Fruit fly (Drosophila melanogaster): ENCODE results near the gene PIG-B.
A peak's percentile ranks its signal among the peaks of the same experiment; 100 is the strongest.

PIG-B gene

DNA sequence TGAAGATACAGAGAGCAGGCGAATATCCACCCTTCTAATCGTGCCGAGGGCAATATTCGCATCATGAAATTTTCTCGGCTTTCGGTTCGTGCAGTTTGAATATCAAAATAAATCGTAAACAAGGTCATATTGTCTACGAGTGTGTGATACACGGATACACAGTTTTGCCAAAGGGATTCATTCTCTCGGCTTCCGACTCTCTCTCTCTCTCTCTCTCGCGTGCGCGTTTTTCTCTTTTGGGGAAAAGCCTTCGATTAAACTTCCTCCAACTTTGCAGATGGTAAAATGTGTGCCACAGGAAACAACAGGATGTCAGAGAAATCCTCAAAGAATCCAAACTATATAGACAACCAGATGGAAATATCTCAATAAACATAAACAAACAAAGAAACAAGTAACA, 17.0 kb downstream of the PIG-B start:
- no peak for TF ChIP-seq CG15710 (tag; optimal IDR thresholded peaks at IDR 0.05)
- TF ChIP-seq gl (tag; optimal IDR thresholded peaks at IDR 0.05), result no peak
- TF ChIP-seq rn (GFP tag; IDR thresholded peaks at IDR 0.05), result no peak
- no peak for TF ChIP-seq CG12605 (GFP tag; IDR thresholded peaks at IDR 0.05)
- no peak for TF ChIP-seq CG13204 (GFP tag; optimal IDR thresholded peaks at IDR 0.05)
- TF ChIP-seq Snoo (tag; optimal IDR thresholded peaks at IDR 0.05), result no peak
- TF ChIP-seq EcR (GFP tag; optimal IDR thresholded peaks at IDR 0.05), result no peak
- TF ChIP-seq CG34367 (tag; optimal IDR thresholded peaks at IDR 0.05), result no peak
- TF ChIP-seq CG8301 (tag; optimal IDR thresholded peaks at IDR 0.05), result no peak
- no peak for TF ChIP-seq CG8159 (tag; optimal IDR thresholded peaks at IDR 0.05)
- TF ChIP-seq CG14655 (GFP tag; optimal IDR thresholded peaks at IDR 0.05), result no peak

DNA sequence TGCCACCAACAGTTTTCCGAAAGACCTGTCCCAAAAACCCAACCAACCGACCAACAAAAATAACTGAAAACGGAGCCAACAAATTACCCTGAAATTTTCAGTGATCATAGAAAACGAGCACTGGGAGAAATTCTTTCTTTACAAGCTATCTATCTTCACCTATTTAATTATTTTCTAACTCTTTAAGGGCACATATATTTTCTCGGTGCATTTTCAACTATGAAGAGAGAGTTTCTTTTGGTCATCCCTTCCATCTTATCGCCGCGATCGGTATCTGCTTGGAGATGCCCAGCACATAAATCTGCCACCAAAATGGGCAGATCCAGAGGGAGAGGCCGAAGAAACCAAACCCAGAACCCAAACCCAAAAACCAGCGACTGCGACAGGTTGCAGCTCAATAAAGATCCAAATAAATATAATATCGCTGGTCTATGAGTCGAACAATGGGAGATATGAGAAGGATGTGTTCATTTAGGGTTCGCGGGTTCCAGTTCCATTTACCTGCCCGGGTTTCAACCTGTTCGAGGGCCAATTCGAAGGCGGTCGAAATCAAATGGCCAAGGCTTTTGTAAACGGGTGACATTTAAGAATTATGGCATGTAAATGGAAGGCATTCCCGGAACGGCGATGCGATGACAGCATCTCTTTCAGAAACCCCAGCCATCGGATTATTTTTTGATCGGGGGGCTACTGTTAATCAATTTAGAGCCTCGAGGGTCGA, 32.1 kb downstream of the PIG-B start:
- TF ChIP-seq rn (GFP tag; IDR thresholded peaks at IDR 0.05) (no peak), CG12605 (GFP tag; IDR thresholded peaks at IDR 0.05) (no peak), Ets98B (GFP tag; IDR thresholded peaks at IDR 0.05) (no peak), fd96Ca (GFP tag; IDR thresholded peaks at IDR 0.05) (no peak), CG9948 (tag; optimal IDR thresholded peaks at IDR 0.05) (no peak), CG10348 (GFP tag; IDR thresholded peaks at IDR 0.05) (no peak)

DNA sequence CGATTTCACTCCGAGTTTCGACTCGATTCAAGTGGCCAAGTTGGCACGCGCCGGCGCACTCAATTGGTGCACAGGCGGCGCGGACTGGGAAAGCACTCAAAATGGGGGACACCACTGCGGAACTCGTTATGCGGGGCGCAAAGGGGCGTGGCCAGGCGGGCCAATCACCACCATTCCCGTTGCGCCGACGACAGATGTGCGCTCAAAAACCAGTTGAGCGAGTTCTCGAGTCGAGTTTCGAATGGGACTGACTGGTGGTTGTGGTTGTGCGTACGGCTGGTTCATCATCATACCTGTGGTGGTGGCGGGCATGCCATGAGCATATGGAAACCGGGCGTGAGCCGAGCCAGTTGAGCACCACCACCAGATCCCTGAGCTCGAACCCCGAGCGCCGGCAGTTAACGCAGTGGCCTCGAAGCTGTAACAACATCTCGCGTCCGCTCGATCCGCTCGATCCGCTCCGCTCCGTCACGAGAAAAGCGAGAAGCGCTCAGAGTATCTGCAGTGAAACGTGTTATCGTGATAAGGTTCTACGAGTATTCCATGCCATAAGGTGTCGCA, 34.8 kb downstream of the PIG-B start, which contains the start of gene Awh:
Gene Awh, plus strand, starts transcription at position 392 of the 561 bp plus-strand sequence.
- TF ChIP-seq CG12605 (GFP tag; IDR thresholded peaks at IDR 0.05) (peak; percentile 40; the same call in 1 of the 2 replicates), D1 (tag; optimal IDR thresholded peaks at IDR 0.05) (no peak), CG13204 (GFP tag; optimal IDR thresholded peaks at IDR 0.05) (peak; percentile 50), Pif1B (GFP tag; optimal IDR thresholded peaks at IDR 0.05) (peak; percentile 3), fd96Ca (GFP tag; IDR thresholded peaks at IDR 0.05) (0 out of 3 replicates have a peak, but pooled peaks have one; percentile 18), CG17806 (tag; optimal IDR thresholded peaks at IDR 0.05) (no peak)

DNA sequence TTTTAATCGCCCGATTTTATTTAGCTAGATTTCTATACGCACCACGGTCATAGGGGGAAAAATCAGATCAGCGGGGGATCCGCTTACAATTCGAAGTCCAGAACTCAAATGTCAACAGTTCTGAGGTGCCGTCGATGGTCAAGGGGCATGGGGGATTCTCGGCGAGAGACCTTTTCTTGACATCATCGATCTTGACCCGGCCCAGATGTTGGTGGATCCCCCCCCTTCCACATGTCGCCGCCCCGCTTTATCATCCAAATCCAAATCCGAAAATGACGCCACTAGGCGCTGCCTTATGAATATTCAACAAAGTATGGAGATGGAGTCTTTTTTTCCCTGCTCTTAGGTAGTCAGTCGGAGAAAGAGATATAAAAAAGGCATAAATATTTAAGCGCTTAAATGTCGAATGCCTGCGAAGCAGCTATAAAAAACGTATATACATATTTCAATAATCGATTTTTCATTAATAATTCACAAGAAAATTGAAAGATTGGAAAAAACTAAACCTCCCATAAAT, 36.8 kb downstream of the PIG-B start:
- no peak for TF ChIP-seq Pif1B (GFP tag; optimal IDR thresholded peaks at IDR 0.05)
- no peak for TF ChIP-seq CG14655 (GFP tag; optimal IDR thresholded peaks at IDR 0.05)
- TF ChIP-seq CG10348 (GFP tag; IDR thresholded peaks at IDR 0.05), result no peak
- TF ChIP-seq fd96Ca (GFP tag; IDR thresholded peaks at IDR 0.05), result no peak
- TF ChIP-seq Pif1A (GFP tag; optimal IDR thresholded peaks at IDR 0.05), result no peak
- no peak for TF ChIP-seq rn (GFP tag; IDR thresholded peaks at IDR 0.05)
- TF ChIP-seq EcR (GFP tag; optimal IDR thresholded peaks at IDR 0.05), result no peak
- no peak for TF ChIP-seq CG17806 (tag; optimal IDR thresholded peaks at IDR 0.05)
- TF ChIP-seq CG15710 (tag; optimal IDR thresholded peaks at IDR 0.05), result no peak
- no peak for TF ChIP-seq CG8301 (tag; optimal IDR thresholded peaks at IDR 0.05)
- no peak for TF ChIP-seq CG4496 (GFP tag; IDR thresholded peaks at IDR 0.05)
- no peak for TF ChIP-seq CG32121 (GFP tag; IDR thresholded peaks at IDR 0.05)
- no peak for TF ChIP-seq D1 (tag; optimal IDR thresholded peaks at IDR 0.05)
- no peak for TF ChIP-seq gl (tag; optimal IDR thresholded peaks at IDR 0.05)
- TF ChIP-seq CG9948 (tag; optimal IDR thresholded peaks at IDR 0.05), result no peak

DNA sequence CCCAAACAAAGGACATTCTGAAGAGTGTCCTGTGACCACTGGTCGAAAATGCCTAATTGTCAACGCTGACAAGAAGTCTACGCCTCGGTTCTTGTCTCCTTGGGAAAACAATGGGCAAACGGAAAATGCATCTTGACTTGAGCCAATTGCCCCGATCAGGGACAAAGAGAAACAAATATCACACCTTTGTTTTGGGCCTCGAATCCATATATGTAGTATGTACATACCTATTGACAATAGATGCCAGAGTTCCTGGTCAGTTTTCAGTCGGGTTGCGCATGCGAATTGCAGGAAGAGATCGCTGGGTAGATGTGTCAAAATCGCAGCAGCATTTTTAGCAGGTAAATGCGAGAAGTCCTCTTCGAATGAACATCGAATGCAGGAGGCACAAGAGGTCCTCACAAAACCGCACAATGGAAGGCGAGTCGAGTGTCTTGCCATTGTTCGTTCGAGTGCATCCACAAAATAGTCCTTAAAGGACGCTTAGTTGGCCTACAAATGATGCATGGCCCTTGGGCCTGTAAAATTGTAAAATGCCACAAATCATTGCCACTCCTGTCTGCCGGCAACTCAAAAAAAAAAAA, 37.7 kb downstream of the PIG-B start:
- TF ChIP-seq CG34367 (tag; optimal IDR thresholded peaks at IDR 0.05) (no peak), fd96Ca (GFP tag; IDR thresholded peaks at IDR 0.05) (no peak), Snoo (tag; optimal IDR thresholded peaks at IDR 0.05) (no peak), CG15710 (tag; optimal IDR thresholded peaks at IDR 0.05) (no peak), D1 (tag; optimal IDR thresholded peaks at IDR 0.05) (no peak), rn (GFP tag; IDR thresholded peaks at IDR 0.05) (no peak), CG17806 (tag; optimal IDR thresholded peaks at IDR 0.05) (no peak), Pif1B (GFP tag; optimal IDR thresholded peaks at IDR 0.05) (no peak), Pif1A (GFP tag; optimal IDR thresholded peaks at IDR 0.05) (no peak), Ets98B (GFP tag; IDR thresholded peaks at IDR 0.05) (no peak), CG14655 (GFP tag; optimal IDR thresholded peaks at IDR 0.05) (no peak), CG8159 (tag; optimal IDR thresholded peaks at IDR 0.05) (no peak), gl (tag; optimal IDR thresholded peaks at IDR 0.05) (no peak), CG8301 (tag; optimal IDR thresholded peaks at IDR 0.05) (no peak), CG32121 (GFP tag; IDR thresholded peaks at IDR 0.05) (no peak)

DNA sequence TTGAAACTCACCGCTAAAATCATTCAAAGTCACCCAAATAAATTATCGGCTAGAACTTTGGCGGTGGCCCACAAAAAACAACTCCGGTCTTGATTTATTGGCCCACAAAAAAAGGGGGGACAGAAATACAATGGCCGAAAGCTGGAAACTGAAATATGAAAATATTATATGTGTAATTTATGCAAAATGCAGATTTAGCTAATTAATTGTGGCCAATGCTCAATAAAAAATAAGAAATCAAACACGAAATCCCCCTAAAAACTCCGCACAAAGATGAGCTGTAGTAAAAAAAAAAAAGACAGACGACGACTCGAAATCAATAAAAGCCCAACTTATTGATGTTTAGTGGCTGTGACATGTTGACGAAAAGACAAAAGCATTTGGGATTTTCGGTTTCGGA, 38.7 kb downstream of the PIG-B start:
- no peak for TF ChIP-seq Snoo (tag; optimal IDR thresholded peaks at IDR 0.05)
- no peak for TF ChIP-seq EcR (GFP tag; optimal IDR thresholded peaks at IDR 0.05)
- TF ChIP-seq Pif1A (GFP tag; optimal IDR thresholded peaks at IDR 0.05), result no peak
- no peak for TF ChIP-seq Ets98B (GFP tag; IDR thresholded peaks at IDR 0.05)
- no peak for TF ChIP-seq CG17806 (tag; optimal IDR thresholded peaks at IDR 0.05)
- no peak for TF ChIP-seq CG12605 (GFP tag; IDR thresholded peaks at IDR 0.05)
- no peak for TF ChIP-seq CG13204 (GFP tag; optimal IDR thresholded peaks at IDR 0.05)
- no peak for TF ChIP-seq CG9948 (tag; optimal IDR thresholded peaks at IDR 0.05)
- no peak for TF ChIP-seq CG32121 (GFP tag; IDR thresholded peaks at IDR 0.05)
- no peak for TF ChIP-seq CG10348 (GFP tag; IDR thresholded peaks at IDR 0.05)
- no peak for TF ChIP-seq D1 (tag; optimal IDR thresholded peaks at IDR 0.05)
- TF ChIP-seq fd96Ca (GFP tag; IDR thresholded peaks at IDR 0.05), result no peak
- no peak for TF ChIP-seq CG4496 (GFP tag; IDR thresholded peaks at IDR 0.05)
- TF ChIP-seq gl (tag; optimal IDR thresholded peaks at IDR 0.05), result no peak
- no peak for TF ChIP-seq rn (GFP tag; IDR thresholded peaks at IDR 0.05)
- no peak for TF ChIP-seq CG8301 (tag; optimal IDR thresholded peaks at IDR 0.05)
- TF ChIP-seq CG34367 (tag; optimal IDR thresholded peaks at IDR 0.05), result no peak
- no peak for TF ChIP-seq Pif1B (GFP tag; optimal IDR thresholded peaks at IDR 0.05)
